Fruit fly (Drosophila melanogaster): ENCODE results near the gene CG34451.

dm6 chr3L:15659341-15659740 lies 32.5 kb downstream of the CG34451 start, which contains the start of the genes Eig71Eh and Eig71Ei:
- TF ChIP-seq CG4496 (GFP tag; IDR thresholded peaks at IDR 0.05) (no peak), D1 (tag; optimal IDR thresholded peaks at IDR 0.05) (no peak), Pif1B (GFP tag; optimal IDR thresholded peaks at IDR 0.05) (no peak)

Measured in whole organism, pupa.